Worm (Caenorhabditis elegans): ENCODE measurements around the gene algn-11.

ce11 chrIII:7272088-7272487 lies 18.3 kb downstream of the algn-11 start:
- TF ChIP-seq mec-3 (tag; optimal IDR thresholded peaks at IDR 0.05; ENCODE audit: borderline replicate concordance) (no peak), unc-42 (tag; optimal IDR thresholded peaks at IDR 0.05) (peak; percentile 14), gmeb-2 (tag; optimal IDR thresholded peaks at IDR 0.05) (no peak)
